Fruit fly (Drosophila melanogaster): ENCODE data around the gene CG9231.

The CG9231 gene

DNA sequence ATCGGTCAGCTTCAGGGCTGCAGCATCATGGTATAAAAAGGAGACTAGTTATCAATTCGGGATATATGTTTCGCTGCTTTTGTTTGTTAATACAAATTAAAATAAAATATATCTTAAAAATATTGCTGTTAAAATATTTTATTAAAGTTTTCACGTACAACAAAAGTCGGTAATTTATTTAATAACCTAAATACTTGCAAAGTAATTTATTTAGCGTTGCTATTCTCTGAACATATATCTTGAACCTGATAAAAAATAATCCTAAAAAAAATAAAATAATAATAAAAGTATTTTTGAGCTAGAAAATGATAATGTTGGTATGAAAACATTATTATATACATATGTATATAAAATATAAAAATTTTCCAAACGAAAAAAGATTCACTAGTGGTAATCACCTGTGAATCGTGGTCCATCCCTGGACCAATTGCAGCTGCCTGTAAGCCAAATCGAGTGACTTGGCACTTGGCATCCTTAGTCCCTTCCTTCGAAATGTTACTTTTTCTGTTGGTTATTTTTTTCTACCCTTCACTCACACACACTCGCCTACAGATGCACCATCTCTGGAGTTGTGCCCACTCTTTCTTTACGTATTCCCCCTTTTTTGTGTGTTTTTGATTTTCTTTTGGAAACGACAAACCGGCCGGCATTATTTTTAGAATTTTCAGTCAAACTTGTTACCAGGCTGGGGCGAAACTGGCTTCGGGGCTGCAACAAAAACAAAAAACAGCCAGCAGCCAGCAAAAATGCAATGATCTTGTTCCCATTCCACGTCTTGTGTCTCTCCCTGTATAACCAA lies 28.4 kb downstream of the CG9231 start (continued):
- peak; percentile 25 for TF ChIP-seq sd (tag; optimal IDR thresholded peaks at IDR 0.05)
- TF ChIP-seq CG8478 (optimal IDR thresholded peaks at IDR 0.05) = no peak
- peak; percentile 47 for TF ChIP-seq CG7556 (GFP tag; optimal IDR thresholded peaks at IDR 0.05)
- peak; percentile 47 for TF ChIP-seq Nf-YB (GFP tag; optimal IDR thresholded peaks at IDR 0.05)
- peak; percentile 50 for TF ChIP-seq CoRest (tag; optimal IDR thresholded peaks at IDR 0.05)
- TF ChIP-seq CG15696 (tag; optimal IDR thresholded peaks at IDR 0.05) = peak; percentile 84
- 0 out of 2 replicates have a peak, but pooled peaks have one; percentile 5 for TF ChIP-seq CG6689 (GFP tag; IDR thresholded peaks at IDR 0.05)
- TF ChIP-seq CG9727 (GFP tag; optimal IDR thresholded peaks at IDR 0.05) = peak; percentile 66
- TF ChIP-seq CG33557 (GFP tag; optimal IDR thresholded peaks at IDR 0.05) = peak; percentile 81
- peak; percentile 66 for TF ChIP-seq CG31441 (GFP tag; IDR thresholded peaks at IDR 0.05)
- no peak for TF ChIP-seq Max (GFP tag; optimal IDR thresholded peaks at IDR 0.05)
- no peak for TF ChIP-seq CG17568 (GFP tag; optimal IDR thresholded peaks at IDR 0.05)
- TF ChIP-seq CG8924 (tag; optimal IDR thresholded peaks at IDR 0.05) = peak; percentile 51
- no peak for TF ChIP-seq scrt (GFP tag; optimal IDR thresholded peaks at IDR 0.05)
- TF ChIP-seq bsh (GFP tag; optimal IDR thresholded peaks at IDR 0.05) = peak; percentile 21 to 44
- peak; percentile 58 for TF ChIP-seq CG12391 (tag; optimal IDR thresholded peaks at IDR 0.05)
- TF ChIP-seq CG32767 (GFP tag; IDR thresholded peaks at IDR 0.05) = no peak
- TF ChIP-seq CG17912 (GFP tag; optimal IDR thresholded peaks at IDR 0.05) = no peak
- peak; percentile 26 for TF ChIP-seq CG10209 (GFP tag; optimal IDR thresholded peaks at IDR 0.05)
- TF ChIP-seq D (optimal IDR thresholded peaks at IDR 0.05) = no peak
- TF ChIP-seq D (GFP tag; optimal IDR thresholded peaks at IDR 0.05) = peak; percentile 19
- TF ChIP-seq CG9797 (GFP tag; optimal IDR thresholded peaks at IDR 0.05) = no peak
- peak; percentile 71 for TF ChIP-seq nom (GFP tag; optimal IDR thresholded peaks at IDR 0.05)
- TF ChIP-seq Dek (tag; optimal IDR thresholded peaks at IDR 0.05) = no peak
- TF ChIP-seq corto (GFP tag; optimal IDR thresholded peaks at IDR 0.05) = peak; percentile 52
- TF ChIP-seq lola (GFP tag; optimal IDR thresholded peaks at IDR 0.05) = peak in 1 of 3 experiments; percentile 91
- no peak for TF ChIP-seq CG12942 (GFP tag; optimal IDR thresholded peaks at IDR 0.05)
- TF ChIP-seq CG30020 (tag; optimal IDR thresholded peaks at IDR 0.05) = peak; percentile 21
- TF ChIP-seq sqz (GFP tag; optimal IDR thresholded peaks at IDR 0.05) = peak; percentile 15
- TF ChIP-seq az2 (GFP tag; optimal IDR thresholded peaks at IDR 0.05) = no peak
- peak; percentile 15 for TF ChIP-seq nmo (GFP tag; optimal IDR thresholded peaks at IDR 0.05)
- TF ChIP-seq CG17802 (tag; optimal IDR thresholded peaks at IDR 0.05) = no peak
- TF ChIP-seq onecut (GFP tag; IDR thresholded peaks at IDR 0.05) = no peak
- TF ChIP-seq lbe (GFP tag; optimal IDR thresholded peaks at IDR 0.05) = peak; percentile 43
- TF ChIP-seq Ssrp (tag; optimal IDR thresholded peaks at IDR 0.05) = peak; percentile 37
- TF ChIP-seq prd (optimal IDR thresholded peaks at IDR 0.05) = no peak
- peak; percentile 31; the same call in 1 of the 3 replicates for TF ChIP-seq prd (GFP tag; IDR thresholded peaks at IDR 0.05)
- TF ChIP-seq CG9876 (GFP tag; optimal IDR thresholded peaks at IDR 0.05) = no peak
- peak; percentile 40; the same call in 1 of the 2 replicates for TF ChIP-seq Xrp1 (GFP tag; IDR thresholded peaks at IDR 0.05)
- no peak for TF ChIP-seq Taf1 (GFP tag; IDR thresholded peaks at IDR 0.05)
- peak; percentile 64 for TF ChIP-seq gem (tag; optimal IDR thresholded peaks at IDR 0.05)
- TF ChIP-seq CG11456 (GFP tag; IDR thresholded peaks at IDR 0.05) = no peak
- peak; percentile 78 for TF ChIP-seq ac (GFP tag; optimal IDR thresholded peaks at IDR 0.05)
- TF ChIP-seq wor (GFP tag; IDR thresholded peaks at IDR 0.05) = no peak
- no peak for TF ChIP-seq pnt (GFP tag; optimal IDR thresholded peaks at IDR 0.05)
- TF ChIP-seq chinmo (GFP tag; IDR thresholded peaks at IDR 0.05; ENCODE audit: partially characterized antibody) = 0 out of 4 replicates have a peak, but pooled peaks have one; percentile 63
- TF ChIP-seq Usf (GFP tag; optimal IDR thresholded peaks at IDR 0.05) = no peak
- TF ChIP-seq CG3847 (GFP tag; IDR thresholded peaks at IDR 0.05) = no peak
- peak; percentile 29 for TF ChIP-seq CG15601 (tag; optimal IDR thresholded peaks at IDR 0.05)

All from whole organism, embryonic.